Worm (Caenorhabditis elegans): ENCODE data around the gene M162.7.

Gene M162.7

ce11 chrV:19760751-19761150 is 34.1 kb downstream of the M162.7 start, which contains the start of gene M162.5:
Gene M162.5 (plus strand): TSS chrV:19761051.
- TF ChIP-seq flt-1 (GFP tag; IDR thresholded peaks at IDR 0.05): no peak
- no peak for TF ChIP-seq cog-1 (tag; optimal IDR thresholded peaks at IDR 0.05)
- TF ChIP-seq med-1 (GFP tag; optimal IDR thresholded peaks at IDR 0.05; ENCODE audit: insufficient read depth): no peak
- TF ChIP-seq T22C8.4 (GFP tag; IDR thresholded peaks at IDR 0.05): no peak
- no peak for TF ChIP-seq ref-1 (GFP tag; conservative IDR thresholded peaks at IDR 0.05)

ce11 chrV:19759282-19759681 is 35.5 kb downstream of the M162.7 start:
- no peak for TF ChIP-seq ztf-23 (GFP tag; IDR thresholded peaks at IDR 0.05)
- TF ChIP-seq ref-1 (GFP tag; conservative IDR thresholded peaks at IDR 0.05): no peak
- no peak for TF ChIP-seq flt-1 (GFP tag; IDR thresholded peaks at IDR 0.05)
- TF ChIP-seq T22C8.4 (GFP tag; IDR thresholded peaks at IDR 0.05): no peak
- TF ChIP-seq ztf-29 (GFP tag; IDR thresholded peaks at IDR 0.05): no peak
- TF ChIP-seq med-1 (GFP tag; optimal IDR thresholded peaks at IDR 0.05; ENCODE audit: insufficient read depth): no peak
- TF ChIP-seq cog-1 (tag; optimal IDR thresholded peaks at IDR 0.05): no peak
- TF ChIP-seq tab-1 (GFP tag; IDR thresholded peaks at IDR 0.05): no peak
- TF ChIP-seq klf-2 (GFP tag; conservative IDR thresholded peaks at IDR 0.05): no peak

ce11 chrV:19756253-19756652 is 38.6 kb downstream of the M162.7 start, which contains the start of gene W04E12.9:
Gene W04E12.9 (plus strand): TSS chrV:19756553.
- no peak for TF ChIP-seq tab-1 (GFP tag; IDR thresholded peaks at IDR 0.05)
- TF ChIP-seq T22C8.4 (GFP tag; IDR thresholded peaks at IDR 0.05): no peak
- TF ChIP-seq ztf-23 (GFP tag; IDR thresholded peaks at IDR 0.05): no peak
- no peak for TF ChIP-seq ztf-29 (GFP tag; IDR thresholded peaks at IDR 0.05)
- TF ChIP-seq ref-1 (GFP tag; conservative IDR thresholded peaks at IDR 0.05): no peak
- TF ChIP-seq cog-1 (tag; optimal IDR thresholded peaks at IDR 0.05): no peak
- TF ChIP-seq klf-2 (GFP tag; conservative IDR thresholded peaks at IDR 0.05): no peak
- TF ChIP-seq flt-1 (GFP tag; IDR thresholded peaks at IDR 0.05): no peak

DNA sequence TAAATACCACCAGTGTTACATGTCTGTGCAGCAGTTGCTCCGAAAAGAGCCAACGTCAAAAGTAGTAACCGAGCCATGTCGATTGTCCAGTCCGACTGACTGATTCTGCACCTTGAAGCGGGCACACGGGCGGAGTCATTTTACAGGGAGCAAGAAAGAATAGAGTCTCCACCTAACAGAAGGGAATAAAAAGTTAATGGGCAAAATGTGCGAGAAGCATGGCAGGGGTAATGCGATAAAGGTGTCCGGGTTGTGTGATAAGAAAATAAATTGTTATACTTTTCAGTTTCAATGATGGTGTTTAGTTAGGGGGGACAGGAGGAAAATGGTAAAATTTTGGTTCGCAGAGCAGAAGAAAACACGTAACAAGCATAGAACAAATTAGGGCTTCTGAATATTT is 39.6 kb downstream of the M162.7 start, which contains the start of gene clec-50:
clec-50 (minus strand) TSS at position 109 of the 400 bp plus-strand sequence.
- TF ChIP-seq klf-2 (GFP tag; conservative IDR thresholded peaks at IDR 0.05) (no peak), ztf-23 (GFP tag; IDR thresholded peaks at IDR 0.05) (no peak), tab-1 (GFP tag; IDR thresholded peaks at IDR 0.05) (no peak), ref-1 (GFP tag; conservative IDR thresholded peaks at IDR 0.05) (no peak), med-1 (GFP tag; optimal IDR thresholded peaks at IDR 0.05; ENCODE audit: insufficient read depth) (no peak), cog-1 (tag; optimal IDR thresholded peaks at IDR 0.05) (no peak), T22C8.4 (GFP tag; IDR thresholded peaks at IDR 0.05) (no peak), flt-1 (GFP tag; IDR thresholded peaks at IDR 0.05) (no peak), ztf-29 (GFP tag; IDR thresholded peaks at IDR 0.05) (no peak)

ce11 chrV:19754331-19754730 is 40.5 kb downstream of the M162.7 start:
- TF ChIP-seq ztf-23 (GFP tag; IDR thresholded peaks at IDR 0.05): no peak
- TF ChIP-seq T22C8.4 (GFP tag; IDR thresholded peaks at IDR 0.05): no peak
- no peak for TF ChIP-seq cog-1 (tag; optimal IDR thresholded peaks at IDR 0.05)
- no peak for TF ChIP-seq med-1 (GFP tag; optimal IDR thresholded peaks at IDR 0.05; ENCODE audit: insufficient read depth)
- no peak for TF ChIP-seq ref-1 (GFP tag; conservative IDR thresholded peaks at IDR 0.05)
- TF ChIP-seq tab-1 (GFP tag; IDR thresholded peaks at IDR 0.05): no peak
- TF ChIP-seq flt-1 (GFP tag; IDR thresholded peaks at IDR 0.05): no peak
- no peak for TF ChIP-seq ztf-29 (GFP tag; IDR thresholded peaks at IDR 0.05)
- TF ChIP-seq klf-2 (GFP tag; conservative IDR thresholded peaks at IDR 0.05): no peak

- TF ChIP-seq ztf-23 (GFP tag; IDR thresholded peaks at IDR 0.05) (no peak), T22C8.4 (GFP tag; IDR thresholded peaks at IDR 0.05) (no peak), flt-1 (GFP tag; IDR thresholded peaks at IDR 0.05) (no peak), ztf-29 (GFP tag; IDR thresholded peaks at IDR 0.05) (no peak), ref-1 (GFP tag; conservative IDR thresholded peaks at IDR 0.05) (no peak), tab-1 (GFP tag; IDR thresholded peaks at IDR 0.05) (no peak), cog-1 (tag; optimal IDR thresholded peaks at IDR 0.05) (no peak), med-1 (GFP tag; optimal IDR thresholded peaks at IDR 0.05; ENCODE audit: insufficient read depth) (no peak), klf-2 (GFP tag; conservative IDR thresholded peaks at IDR 0.05) (no peak)
These were observed 42.0 kb downstream of the M162.7 start for ce11 chrV:19752879-19753278.

DNA sequence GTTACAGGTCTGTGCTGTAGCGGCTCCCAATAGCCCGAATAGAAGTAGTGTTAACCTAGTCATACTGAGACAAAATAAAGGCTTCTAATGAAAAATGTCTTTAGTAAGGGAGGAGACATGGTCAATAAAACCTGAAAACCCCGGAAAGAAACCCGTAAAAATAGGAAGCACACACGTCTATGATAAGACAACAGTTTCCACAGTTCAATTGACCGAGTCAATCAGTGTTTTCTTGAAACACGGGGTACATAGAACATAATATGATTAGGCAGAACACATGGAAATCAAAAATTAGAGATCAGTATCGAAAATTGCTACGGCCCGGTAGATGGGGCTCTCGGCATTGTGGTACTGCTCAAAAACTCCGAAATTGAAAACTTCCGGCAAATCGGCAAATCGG is 43.7 kb downstream of the M162.7 start, which contains the start of gene clec-49:
clec-49 (minus strand) TSS at position 103 of the 400 bp plus-strand sequence.
- no peak for TF ChIP-seq tab-1 (GFP tag; IDR thresholded peaks at IDR 0.05)
- no peak for TF ChIP-seq med-1 (GFP tag; optimal IDR thresholded peaks at IDR 0.05; ENCODE audit: insufficient read depth)
- no peak for TF ChIP-seq ztf-23 (GFP tag; IDR thresholded peaks at IDR 0.05)
- no peak for TF ChIP-seq klf-2 (GFP tag; conservative IDR thresholded peaks at IDR 0.05)
- TF ChIP-seq cog-1 (tag; optimal IDR thresholded peaks at IDR 0.05): no peak
- TF ChIP-seq ref-1 (GFP tag; conservative IDR thresholded peaks at IDR 0.05): no peak
- TF ChIP-seq flt-1 (GFP tag; IDR thresholded peaks at IDR 0.05): no peak
- TF ChIP-seq ztf-29 (GFP tag; IDR thresholded peaks at IDR 0.05): no peak
- no peak for TF ChIP-seq T22C8.4 (GFP tag; IDR thresholded peaks at IDR 0.05)

- no peak for TF ChIP-seq tab-1 (GFP tag; IDR thresholded peaks at IDR 0.05)
- TF ChIP-seq T22C8.4 (GFP tag; IDR thresholded peaks at IDR 0.05): no peak
- no peak for TF ChIP-seq ztf-23 (GFP tag; IDR thresholded peaks at IDR 0.05)
- TF ChIP-seq cog-1 (tag; optimal IDR thresholded peaks at IDR 0.05): no peak
- TF ChIP-seq ztf-29 (GFP tag; IDR thresholded peaks at IDR 0.05): no peak
- no peak for TF ChIP-seq med-1 (GFP tag; optimal IDR thresholded peaks at IDR 0.05; ENCODE audit: insufficient read depth)
- no peak for TF ChIP-seq klf-2 (GFP tag; conservative IDR thresholded peaks at IDR 0.05)
- TF ChIP-seq ref-1 (GFP tag; conservative IDR thresholded peaks at IDR 0.05): no peak
- no peak for TF ChIP-seq flt-1 (GFP tag; IDR thresholded peaks at IDR 0.05)
These were observed 47.7 kb downstream of the M162.7 start for ce11 chrV:19747144-19747543.

- no peak for TF ChIP-seq T22C8.4 (GFP tag; IDR thresholded peaks at IDR 0.05)
- no peak for TF ChIP-seq med-1 (GFP tag; optimal IDR thresholded peaks at IDR 0.05; ENCODE audit: insufficient read depth)
- TF ChIP-seq cog-1 (tag; optimal IDR thresholded peaks at IDR 0.05): no peak
- no peak for TF ChIP-seq ztf-29 (GFP tag; IDR thresholded peaks at IDR 0.05)
- no peak for TF ChIP-seq klf-2 (GFP tag; conservative IDR thresholded peaks at IDR 0.05)
- TF ChIP-seq ztf-23 (GFP tag; IDR thresholded peaks at IDR 0.05): no peak
- no peak for TF ChIP-seq flt-1 (GFP tag; IDR thresholded peaks at IDR 0.05)
- no peak for TF ChIP-seq tab-1 (GFP tag; IDR thresholded peaks at IDR 0.05)
These were observed 49.0 kb downstream of the M162.7 start, which contains the start of gene W04E12.5 for ce11 chrV:19745852-19746251. Gene W04E12.5 (plus strand): TSS chrV:19746152.

DNA sequence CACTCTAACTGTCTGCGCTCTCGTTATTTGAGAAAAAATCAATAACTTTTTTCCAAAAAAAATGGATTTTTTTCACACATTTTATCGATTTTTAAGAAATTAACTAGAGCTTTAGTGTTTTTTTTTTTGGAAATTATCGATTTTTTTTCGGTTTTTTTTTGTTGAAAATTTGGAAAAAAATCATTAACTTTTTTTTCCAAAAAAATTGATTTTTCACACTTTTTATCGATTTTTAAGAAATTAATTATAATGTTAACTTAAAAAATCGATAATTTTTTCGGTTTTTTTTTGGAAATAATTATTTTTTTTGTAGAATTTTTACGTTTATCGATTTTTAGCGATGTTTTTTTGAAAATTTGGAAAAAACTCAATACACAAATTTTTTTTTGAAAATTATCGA is 50.6 kb downstream of the M162.7 start:
- no peak for TF ChIP-seq ztf-23 (GFP tag; IDR thresholded peaks at IDR 0.05)
- TF ChIP-seq T22C8.4 (GFP tag; IDR thresholded peaks at IDR 0.05): peak; percentile 59; the same call in 1 of the 2 replicates

All from whole organism, midembryonic.